Worm (Caenorhabditis elegans): ENCODE data around the gene calf-1.

ce11 chrV:20480790-20481189 is 1.9 kb upstream of the calf-1 start:
- no peak for TF ChIP-seq lin-13 (tag; optimal IDR thresholded peaks at IDR 0.05)
- no peak for TF ChIP-seq nhr-12 (tag; optimal IDR thresholded peaks at IDR 0.05)
- TF ChIP-seq ztf-11 (tag; optimal IDR thresholded peaks at IDR 0.05) = no peak
